Fruit fly (Drosophila melanogaster) whole organism, embryonic: ENCODE results near the gene Dlip1.

Experiments used
- Atf6 ChIP-seq: fragments of 200-800 bp; sonication (Bioruptor generic); IDR thresholded peaks from 2 replicates; pipeline ENCODE4 v1.3.6; 2022; ENCODE audit warnings: missing biosample characterization, missing genetic modification characterization
- CG10267 ChIP-seq: fragments of 200-800 bp; sonication (Bioruptor generic); optimal IDR thresholded peaks from 2 replicates; lab custom pipeline; 2018; ENCODE audit warnings: missing biosample characterization, mild to moderate bottlenecking, missing genetic modification characterization, moderate library complexity
- CG10979 ChIP-seq: fragments of 200-800 bp; sonication (Bioruptor generic); optimal IDR thresholded peaks from 2 replicates; lab custom pipeline; 2018; ENCODE audit warnings: missing biosample characterization, mild to moderate bottlenecking, missing genetic modification characterization, moderate library complexity
- CG11085 ChIP-seq: fragments of 200-800 bp; sonication (Bioruptor generic); IDR thresholded peaks from 2 replicates; pipeline ENCODE4 v1.3.6; 2022; ENCODE audit warnings: missing biosample characterization, missing genetic modification characterization
- CG11723 ChIP-seq: fragments of 200-800 bp; sonication (Bioruptor generic); optimal IDR thresholded peaks from 2 replicates; lab custom pipeline; 2017; ENCODE audit warnings: missing biosample characterization, mild to moderate bottlenecking, missing genetic modification characterization
- CG13123 ChIP-seq: fragments of 200-800 bp; sonication (Bioruptor generic); optimal IDR thresholded peaks from 2 replicates; lab custom pipeline; 2016; ENCODE audit warnings: missing biosample characterization, missing genetic modification characterization
- CG13287 ChIP-seq: fragments of 200-800 bp; sonication (Bioruptor generic); IDR thresholded peaks from 2 replicates; pipeline ENCODE4 v1.3.6; 2022; ENCODE audit warnings: missing biosample characterization, missing genetic modification characterization; ENCODE audit not compliant: partially characterized antibody
- CG14667 ChIP-seq: fragments of 200-800 bp; sonication (Bioruptor generic); IDR thresholded peaks from 2 replicates; pipeline ENCODE4 v1.3.6; 2022; ENCODE audit warnings: missing biosample characterization, missing genetic modification characterization
- CG14710 ChIP-seq: fragments of 200-800 bp; sonication (Bioruptor generic); optimal IDR thresholded peaks from 3 replicates; lab custom pipeline; 2019; ENCODE audit warnings: missing biosample characterization, mild to moderate bottlenecking, missing genetic modification characterization, moderate library complexity
- CG16815 ChIP-seq: fragments of 200-800 bp; sonication (Bioruptor generic); optimal IDR thresholded peaks from 3 replicates; lab custom pipeline; 2017; ENCODE audit warnings: missing biosample characterization, mild to moderate bottlenecking, missing genetic modification characterization
- CG17186 ChIP-seq: fragments of 200-800 bp; sonication (Bioruptor generic); optimal IDR thresholded peaks from 3 replicates; lab custom pipeline; 2017; ENCODE audit warnings: missing biosample characterization, missing genetic modification reagents, missing genetic modification characterization
- CG17802 ChIP-seq: fragments of 200-800 bp; sonication (Bioruptor generic); optimal IDR thresholded peaks from 2 replicates; lab custom pipeline; 2018; ENCODE audit warnings: missing biosample characterization, mild to moderate bottlenecking, missing genetic modification characterization, moderate library complexity
- CG18011 ChIP-seq: fragments of 200-800 bp; sonication (Bioruptor generic); optimal IDR thresholded peaks from 2 replicates; lab custom pipeline; 2017; ENCODE audit warnings: missing biosample characterization, missing genetic modification characterization, mild to moderate bottlenecking, moderate library complexity, missing genotype
- CG18262 ChIP-seq: fragments of 200-800 bp; optimal IDR thresholded peaks from 3 replicates; lab custom pipeline; 2019; ENCODE audit warnings: missing biosample characterization, mild to moderate bottlenecking, missing genetic modification characterization, moderate library complexity
- CG1832 ChIP-seq: fragments of 200-800 bp; sonication (Bioruptor generic); optimal IDR thresholded peaks from 2 replicates; lab custom pipeline; 2017; ENCODE audit warnings: missing biosample characterization, mild to moderate bottlenecking, missing genetic modification characterization, inconsistent platforms
- CG2712 ChIP-seq: fragments of 200-800 bp; optimal IDR thresholded peaks from 3 replicates; lab custom pipeline; 2019; ENCODE audit warnings: missing biosample characterization, mild to moderate bottlenecking, missing genetic modification characterization, moderate library complexity
- CG30020 ChIP-seq: fragments of 200-800 bp; optimal IDR thresholded peaks from 2 replicates; lab custom pipeline; 2019; ENCODE audit warnings: missing biosample characterization, mild to moderate bottlenecking, missing genetic modification characterization, moderate library complexity
- CG31365 ChIP-seq: fragments of 200-800 bp; sonication (Bioruptor generic); optimal IDR thresholded peaks from 2 replicates; lab custom pipeline; 2018; ENCODE audit warnings: missing biosample characterization, mild to moderate bottlenecking, missing genetic modification characterization
- CG4854 ChIP-seq: fragments of 200-800 bp; sonication (Bioruptor generic); optimal IDR thresholded peaks from 2 replicates; lab custom pipeline; 2016; ENCODE audit warnings: missing biosample characterization, missing genetic modification characterization, inconsistent platforms
- CG5953 ChIP-seq: fragments of 200-800 bp; sonication (Bioruptor generic); IDR thresholded peaks from 2 replicates; pipeline ENCODE4 v1.3.6; 2022; ENCODE audit warnings: missing biosample characterization, missing genetic modification characterization
- CG6854 ChIP-seq: fragments of 200-800 bp; sonication (Bioruptor generic); optimal IDR thresholded peaks from 3 replicates; lab custom pipeline; 2017; ENCODE audit warnings: missing biosample characterization, mild to moderate bottlenecking, missing genetic modification characterization
- CG7839 ChIP-seq: fragments of 200-800 bp; sonication (Bioruptor generic); optimal IDR thresholded peaks from 3 replicates; lab custom pipeline; 2018; ENCODE audit warnings: missing biosample characterization, mild to moderate bottlenecking, missing genetic modification characterization, moderate library complexity
- CG8944 ChIP-seq: fragments of 200-800 bp; sonication (Bioruptor generic); optimal IDR thresholded peaks from 3 replicates; lab custom pipeline; 2016; ENCODE audit warnings: missing biosample characterization, missing genetic modification characterization
- CG9437 ChIP-seq: fragments of 200-800 bp; sonication (Bioruptor generic); optimal IDR thresholded peaks from 2 replicates; lab custom pipeline; 2018; ENCODE audit warnings: missing biosample characterization, mild to moderate bottlenecking, missing genetic modification characterization
- Gsc ChIP-seq: fragments of 200-800 bp; sonication (Bioruptor generic); IDR thresholded peaks from 2 replicates; pipeline ENCODE4 v1.3.6; 2022; ENCODE audit warnings: missing biosample characterization, missing genetic modification characterization
- Hmx ChIP-seq: fragments of 200-800 bp; sonication (Bioruptor generic); optimal IDR thresholded peaks from 2 replicates; lab custom pipeline; 2016; ENCODE audit warnings: missing biosample characterization, missing genetic modification characterization
- Hr78 ChIP-seq, 2 experiments: fragments of 200-800 bp in 1 of 2; fragments of >200 bp in 1 of 2; sonication (Bioruptor generic) in 1 of 2; optimal IDR thresholded peaks; 2 replicates each; lab custom pipeline; 2017 to 2019; ENCODE audit warnings: missing biosample characterization in 2 of 2, missing genetic modification characterization in 2 of 2, mild to moderate bottlenecking in 1 of 2, moderate library complexity in 1 of 2
- Hsf ChIP-seq: fragments of 200-800 bp; sonication (Bioruptor generic); optimal IDR thresholded peaks from 3 replicates; lab custom pipeline; 2016; ENCODE audit warnings: missing biosample characterization, missing genetic modification characterization
- MESR4 ChIP-seq: fragments of 200-800 bp; sonication (Bioruptor generic); optimal IDR thresholded peaks from 2 replicates; lab custom pipeline; 2018; ENCODE audit warnings: missing biosample characterization, mild to moderate bottlenecking, missing genetic modification characterization, moderate library complexity
- Max ChIP-seq: fragments of 200-800 bp; sonication (Bioruptor generic); optimal IDR thresholded peaks from 2 replicates; lab custom pipeline; 2016; ENCODE audit warnings: missing biosample characterization, mild to moderate bottlenecking, missing genetic modification characterization
- Mes4 ChIP-seq: fragments of 200-800 bp; sonication (Bioruptor generic); optimal IDR thresholded peaks from 2 replicates; lab custom pipeline; 2016; ENCODE audit warnings: missing biosample characterization, missing genetic modification characterization
- Mrtf ChIP-seq: fragments of 200-800 bp; sonication (Bioruptor generic); IDR thresholded peaks from 3 replicates; pipeline ENCODE4 v1.3.6; 2022; ENCODE audit warnings: missing biosample characterization, missing genetic modification characterization
- Ravus ChIP-seq: fragments of 200-800 bp; sonication (Bioruptor generic); IDR thresholded peaks from 2 replicates; pipeline ENCODE4 v1.3.6; 2022; ENCODE audit warnings: missing biosample characterization, missing genetic modification characterization
- ci ChIP-seq: fragments of 200-800 bp; sonication (Bioruptor generic); IDR thresholded peaks from 3 replicates; pipeline ENCODE4 v1.3.6; 2022; ENCODE audit warnings: missing biosample characterization, missing genetic modification characterization
- corto ChIP-seq: fragments of 200-800 bp; sonication (Bioruptor generic); optimal IDR thresholded peaks from 2 replicates; lab custom pipeline; 2016; ENCODE audit warnings: missing biosample characterization, mild to moderate bottlenecking, missing genetic modification characterization, moderate library complexity
- her ChIP-seq: fragments of 200-800 bp; sonication (Bioruptor generic); optimal IDR thresholded peaks from 2 replicates; lab custom pipeline; 2016; ENCODE audit warnings: missing biosample characterization, missing genetic modification characterization
- ind ChIP-seq: fragments of 200-800 bp; sonication (Bioruptor generic); optimal IDR thresholded peaks from 3 replicates; lab custom pipeline; 2016; ENCODE audit warnings: missing biosample characterization, missing genetic modification characterization
- inv ChIP-seq: fragments of 200-800 bp; sonication (Bioruptor generic); IDR thresholded peaks from 2 replicates; pipeline ENCODE4 v1.3.6; 2022; ENCODE audit warnings: missing biosample characterization, missing genetic modification characterization; ENCODE audit not compliant: partially characterized antibody
- lab ChIP-seq: fragments of 200-800 bp; sonication (Bioruptor generic); optimal IDR thresholded peaks from 3 replicates; lab custom pipeline; 2017; ENCODE audit warnings: missing biosample characterization, missing genetic modification characterization, mild to moderate bottlenecking, moderate library complexity, missing genetic modification reagents
- maf-S ChIP-seq: fragments of 200-800 bp; sonication (Bioruptor generic); optimal IDR thresholded peaks from 2 replicates; lab custom pipeline; 2016; ENCODE audit warnings: missing biosample characterization, missing genetic modification characterization
- nom ChIP-seq: fragments of 200-800 bp; sonication (Bioruptor generic); optimal IDR thresholded peaks from 2 replicates; lab custom pipeline; 2017; ENCODE audit warnings: missing biosample characterization, missing genetic modification characterization, mild to moderate bottlenecking, moderate library complexity, missing genetic modification reagents
- peb ChIP-seq: fragments of 200-800 bp; sonication (Bioruptor generic); IDR thresholded peaks from 2 replicates; pipeline ENCODE4 v1.3.6; 2022; ENCODE audit warnings: missing biosample characterization, missing genetic modification characterization
- pnt ChIP-seq: fragments of 200-800 bp; sonication (Bioruptor generic); optimal IDR thresholded peaks from 3 replicates; lab custom pipeline; 2016; ENCODE audit warnings: missing biosample characterization, missing genetic modification characterization
- pum ChIP-seq: fragments of 200-800 bp; sonication (Bioruptor generic); optimal IDR thresholded peaks from 2 replicates; lab custom pipeline; 2016; ENCODE audit warnings: missing biosample characterization, missing genetic modification characterization
- run ChIP-seq: fragments of 200-800 bp; sonication (Bioruptor generic); optimal IDR thresholded peaks from 3 replicates; lab custom pipeline; 2018; ENCODE audit warnings: missing biosample characterization, mild to moderate bottlenecking, missing genetic modification characterization
- tgo ChIP-seq: fragments of 200-800 bp; sonication (Bioruptor generic); IDR thresholded peaks from 3 replicates; pipeline ENCODE4 v1.3.6; 2022; ENCODE audit warnings: missing biosample characterization, missing genetic modification characterization
- tio ChIP-seq: fragments of 200-800 bp; sonication (Bioruptor generic); optimal IDR thresholded peaks from 2 replicates; lab custom pipeline; 2017; ENCODE audit warnings: missing biosample characterization, missing genetic modification characterization, inconsistent platforms
- tna ChIP-seq: fragments of 200-800 bp; sonication (Bioruptor generic); IDR thresholded peaks from 2 replicates; pipeline ENCODE4 v1.3.6; 2022; ENCODE audit warnings: missing biosample characterization, missing genetic modification characterization; ENCODE audit not compliant: partially characterized antibody
- tup ChIP-seq: fragments of 200-800 bp; sonication (Bioruptor generic); optimal IDR thresholded peaks from 2 replicates; lab custom pipeline; 2016; ENCODE audit warnings: missing biosample characterization, mild to moderate bottlenecking, missing genetic modification characterization, moderate library complexity
- twi ChIP-seq: fragments of 200-800 bp; optimal IDR thresholded peaks from 2 replicates; lab custom pipeline; 2019; ENCODE audit warnings: missing biosample characterization, mild to moderate bottlenecking, missing genetic modification characterization, moderate library complexity

The Dlip1 gene

DNA sequence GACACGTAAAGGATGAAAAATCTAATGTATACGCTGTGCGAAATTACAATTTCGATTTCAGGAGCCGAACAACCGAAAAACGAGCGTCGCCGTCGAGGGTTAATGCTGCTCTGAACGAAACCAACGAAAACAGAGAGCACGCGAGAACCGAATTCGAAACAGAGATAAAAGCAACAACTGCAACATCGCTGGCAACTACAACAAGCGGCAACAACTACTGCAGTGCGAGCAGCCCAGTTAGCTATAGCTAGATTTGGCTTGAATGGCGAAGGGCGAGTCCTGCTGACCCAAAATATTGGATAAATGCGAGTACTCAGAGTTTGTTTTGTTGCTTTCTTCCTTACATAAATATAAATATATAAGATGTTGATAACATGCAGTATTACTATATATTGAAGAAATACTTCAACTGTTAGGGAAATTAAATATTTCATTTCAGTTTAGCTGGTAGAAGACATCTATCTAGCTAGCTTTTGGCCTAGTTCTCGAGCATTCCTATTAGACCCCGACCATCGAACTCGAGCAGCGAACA, 23.4 kb upstream of the Dlip1 start, which contains the start of gene fend (continued):
- TF ChIP-seq twi (peak; percentile 41), nom (peak; percentile 27), CG18011 (GFP tag; lab: Kevin White, UChicago) (no peak), CG10267 (tag; lab: Kevin White, UChicago) (peak; percentile 46), Mes4 (GFP tag; lab: Kevin White, UChicago) (no peak), Mrtf (GFP tag; lab: Robert Waterston, UW) (no peak), pnt (GFP tag; lab: Kevin White, UChicago) (no peak), Hmx (GFP tag; lab: Kevin White, UChicago) (no peak), CG1832 (GFP tag; lab: Kevin White, UChicago) (no peak), Max (GFP tag; lab: Kevin White, UChicago) (peak; percentile 44), tgo (GFP tag; lab: Robert Waterston, UW) (no peak), CG5953 (no peak), tna (no peak), CG17186 (GFP tag; lab: Kevin White, UChicago) (no peak), inv (GFP tag; lab: Robert Waterston, UW) (no peak), CG9437 (GFP tag; lab: Kevin White, UChicago) (no peak), CG18262 (peak; percentile 61), MESR4 (GFP tag; lab: Kevin White, UChicago) (no peak), CG11085 (GFP tag; lab: Robert Waterston, UW) (no peak), CG16815 (GFP tag; lab: Kevin White, UChicago) (no peak), CG14667 (no peak), tup (GFP tag; lab: Kevin White, UChicago) (no peak), Hr78 (GFP tag; optimal IDR thresholded peaks at IDR 0.05; lab: Kevin White, UChicago) (peak in 1 of 2 experiments; percentile 25), Ravus (GFP tag; lab: Robert Waterston, UW) (no peak), tio (GFP tag; lab: Kevin White, UChicago) (no peak), her (GFP tag; lab: Kevin White, UChicago) (no peak), CG4854 (GFP tag; lab: Kevin White, UChicago) (no peak), CG17802 (no peak), CG14710 (tag; lab: Kevin White, UChicago) (peak; percentile 47), lab (GFP tag; lab: Kevin White, UChicago) (peak; percentile 8), Hsf (GFP tag; lab: Kevin White, UChicago) (peak; percentile 4), pum (GFP tag; lab: Kevin White, UChicago) (no peak), CG10979 (tag; lab: Kevin White, UChicago) (peak; percentile 31), peb (GFP tag; lab: Robert Waterston, UW) (no peak), CG13287 (GFP tag; lab: Robert Waterston, UW) (no peak), Gsc (GFP tag; lab: Robert Waterston, UW) (no peak), CG31365 (tag; lab: Kevin White, UChicago) (no peak), CG13123 (no peak), CG11723 (GFP tag; lab: Kevin White, UChicago) (peak; percentile 11), CG6854 (GFP tag; lab: Kevin White, UChicago) (peak; percentile 19), Atf6 (GFP tag; lab: Robert Waterston, UW) (no peak), run (tag; lab: Kevin White, UChicago) (no peak), CG2712 (tag; lab: Kevin White, UChicago) (peak; percentile 48), CG7839 (peak; percentile 60), ci (GFP tag; lab: Robert Waterston, UW) (no peak), corto (no peak), maf-S (GFP tag; lab: Kevin White, UChicago) (no peak), CG30020 (tag; lab: Kevin White, UChicago) (peak; percentile 2), CG8944 (no peak), ind (GFP tag; lab: Kevin White, UChicago) (peak; percentile 28)
